Worm (Caenorhabditis elegans) whole organism, mixed stage, embryonic: ENCODE data around the gene F09C12.2.

ENCODE experiments used
- M03D4.4 ChIP-seq: sonication (generic microtip); optimal IDR thresholded peaks from 2 replicates; lab custom pipeline; 2017; ENCODE audit warnings: mild to moderate bottlenecking, missing genetic modification characterization, missing compliant biosample characterization
- bed-3 ChIP-seq: fragments of 200-800 bp; sonication (Bioruptor generic); optimal IDR thresholded peaks from 3 replicates; lab custom pipeline; 2018; ENCODE audit warnings: mild to moderate bottlenecking, missing genetic modification characterization, moderate library complexity, missing compliant biosample characterization
- blmp-1 ChIP-seq: fragments of 150-350 bp; optimal IDR thresholded peaks from 2 replicates; lab custom pipeline; 2014; ENCODE audit warnings: missing biosample characterization, missing genetic modification characterization
- ceh-39 ChIP-seq: fragments of 150-350 bp; optimal IDR thresholded peaks from 2 replicates; lab custom pipeline; 2014; ENCODE audit warnings: missing biosample characterization, missing genetic modification characterization
- ceh-43 ChIP-seq: fragments of 200-800 bp; sonication (Bioruptor generic); optimal IDR thresholded peaks from 2 replicates; lab custom pipeline; 2018; ENCODE audit warnings: mild to moderate bottlenecking, missing genetic modification characterization, moderate library complexity, missing compliant biosample characterization
- ceh-83 ChIP-seq: fragments of 200-800 bp; sonication (Bioruptor generic); optimal IDR thresholded peaks from 2 replicates; lab custom pipeline; 2018; ENCODE audit warnings: mild to moderate bottlenecking, missing genetic modification characterization, missing compliant biosample characterization
- ces-1 ChIP-seq: fragments of 150-350 bp; optimal IDR thresholded peaks from 2 replicates; lab custom pipeline; 2014; ENCODE audit warnings: missing biosample characterization, missing genetic modification reagents, missing genetic modification characterization
- cnd-1 ChIP-seq: fragments of 200-800 bp; sonication (Bioruptor generic); optimal IDR thresholded peaks from 2 replicates; lab custom pipeline; 2018; ENCODE audit warnings: mild to moderate bottlenecking, missing genetic modification characterization, missing compliant biosample characterization
- drap-1 ChIP-seq: fragments of 200-800 bp; sonication (Bioruptor generic); optimal IDR thresholded peaks from 3 replicates; lab custom pipeline; 2018; ENCODE audit warnings: mild to moderate bottlenecking, missing genetic modification characterization, missing compliant biosample characterization
- elt-1 ChIP-seq: sonication (generic microtip); optimal IDR thresholded peaks from 2 replicates; lab custom pipeline; 2017; ENCODE audit warnings: missing genetic modification characterization, mild to moderate bottlenecking, missing compliant biosample characterization, antibody characterized with exemption, moderate library complexity, borderline replicate concordance; ENCODE audit not compliant: insufficient read depth
- elt-3 ChIP-seq: fragments of 150-350 bp; optimal IDR thresholded peaks from 2 replicates; lab custom pipeline; 2014; ENCODE audit warnings: missing biosample characterization, missing genetic modification characterization
- flh-1 ChIP-seq: fragments of 200-800 bp; sonication (Bioruptor generic); optimal IDR thresholded peaks from 2 replicates; lab custom pipeline; 2018; ENCODE audit warnings: mild to moderate bottlenecking, missing genetic modification characterization, moderate library complexity, missing compliant biosample characterization
- hlh-1 ChIP-seq: fragments of 150-350 bp; optimal IDR thresholded peaks from 2 replicates; lab custom pipeline; 2014; ENCODE audit warnings: missing biosample characterization, missing genetic modification reagents, missing genetic modification characterization
- lin-13 ChIP-seq: fragments of 150-350 bp; optimal IDR thresholded peaks from 2 replicates; lab custom pipeline; 2014; ENCODE audit warnings: missing biosample characterization, missing genetic modification characterization
- lin-32 ChIP-seq: fragments of 200-800 bp; sonication (Bioruptor generic); optimal IDR thresholded peaks from 2 replicates; lab custom pipeline; 2018; ENCODE audit warnings: mild to moderate bottlenecking, missing genetic modification characterization, missing compliant biosample characterization
- lsy-2 ChIP-seq: fragments of 150-350 bp; optimal IDR thresholded peaks from 2 replicates; lab custom pipeline; 2014; ENCODE audit warnings: missing biosample characterization, missing genetic modification characterization
- mab-5 ChIP-seq: fragments of 150-350 bp; optimal IDR thresholded peaks from 2 replicates; lab custom pipeline; 2014; ENCODE audit warnings: missing biosample characterization, missing genetic modification characterization
- mep-1 ChIP-seq: fragments of 150-350 bp; optimal IDR thresholded peaks from 2 replicates; lab custom pipeline; 2017; ENCODE audit warnings: missing biosample characterization, missing genetic modification reagents, missing genetic modification characterization, inconsistent platforms
- mls-2 ChIP-seq: sonication (generic microtip); optimal IDR thresholded peaks from 2 replicates; lab custom pipeline; 2016; ENCODE audit warnings: mild to moderate bottlenecking, missing genetic modification characterization, moderate library complexity, missing compliant biosample characterization
- nhr-12 ChIP-seq: fragments of 150-350 bp; optimal IDR thresholded peaks from 2 replicates; lab custom pipeline; 2014; ENCODE audit warnings: missing biosample characterization, missing genetic modification characterization
- nhr-2 ChIP-seq: fragments of 150-350 bp; optimal IDR thresholded peaks from 2 replicates; lab custom pipeline; 2014; ENCODE audit warnings: missing biosample characterization, missing genetic modification characterization
- nhr-237 ChIP-seq: fragments of 150-350 bp; optimal IDR thresholded peaks from 2 replicates; lab custom pipeline; 2014; ENCODE audit warnings: missing biosample characterization, missing genetic modification characterization
- pha-4 ChIP-seq: fragments of 150-350 bp; optimal IDR thresholded peaks from 2 replicates; lab custom pipeline; 2018; ENCODE audit warnings: missing biosample characterization, missing genetic modification reagents, missing genetic modification characterization
- sem-2 ChIP-seq: fragments of 200-800 bp; sonication (Bioruptor generic); optimal IDR thresholded peaks from 2 replicates; lab custom pipeline; 2018; ENCODE audit warnings: mild to moderate bottlenecking, missing genetic modification characterization, missing compliant biosample characterization
- snpc-4 ChIP-seq: fragments of 150-350 bp; optimal IDR thresholded peaks from 2 replicates; lab custom pipeline; 2014; ENCODE audit warnings: missing biosample characterization, missing genetic modification characterization
- sptf-1 ChIP-seq: sonication (generic microtip); optimal IDR thresholded peaks from 2 replicates; lab custom pipeline; 2017; ENCODE audit warnings: mild to moderate bottlenecking, missing genetic modification characterization, moderate library complexity, missing compliant biosample characterization
- tbx-8 ChIP-seq: fragments of 200-800 bp; sonication (Bioruptor generic); optimal IDR thresholded peaks from 2 replicates; lab custom pipeline; 2018; ENCODE audit warnings: mild to moderate bottlenecking, missing genetic modification characterization, moderate library complexity, missing compliant biosample characterization
- unc-120 ChIP-seq: sonication (generic microtip); optimal IDR thresholded peaks from 2 replicates; lab custom pipeline; 2017; ENCODE audit warnings: missing genetic modification characterization, missing compliant biosample characterization; ENCODE audit not compliant: poor library complexity, severe bottlenecking
- unc-39 ChIP-seq: fragments of 150-350 bp; optimal IDR thresholded peaks from 2 replicates; lab custom pipeline; 2014; ENCODE audit warnings: missing biosample characterization, missing genetic modification characterization
- unc-62 ChIP-seq: fragments of 150-350 bp; optimal IDR thresholded peaks from 2 replicates; lab custom pipeline; 2014; ENCODE audit warnings: missing biosample characterization, missing genetic modification reagents, missing genetic modification characterization
- zip-8 ChIP-seq: fragments of 150-350 bp; optimal IDR thresholded peaks from 2 replicates; lab custom pipeline; 2014; ENCODE audit warnings: missing biosample characterization, missing genetic modification characterization
- ztf-11 ChIP-seq: fragments of 150-350 bp; optimal IDR thresholded peaks from 2 replicates; lab custom pipeline; 2014; ENCODE audit warnings: missing biosample characterization, missing genetic modification characterization

The F09C12.2 gene

DNA sequence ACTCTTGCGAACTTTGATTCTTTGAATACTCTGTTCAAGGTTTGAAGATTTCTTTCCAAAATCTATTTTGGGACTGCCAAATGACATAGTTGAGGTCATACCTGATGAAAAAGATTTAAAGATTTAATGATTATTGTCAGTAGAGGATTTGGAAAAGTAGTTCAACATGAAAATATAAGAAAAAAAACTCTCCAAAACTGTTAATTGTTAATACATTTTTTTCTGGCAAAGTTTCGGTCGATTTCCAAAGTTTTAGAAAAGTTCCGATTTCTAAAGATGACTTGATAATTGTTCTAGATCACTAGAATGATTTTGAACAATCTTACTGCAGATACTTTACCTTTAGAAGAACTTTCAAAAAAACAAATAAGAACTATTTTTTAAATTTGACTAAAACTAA, 38.5 kb upstream of the F09C12.2 start, which contains the start of gene C27A2.7:
Gene C27A2.7, minus strand, starts transcription at position 101 of the 400 bp plus-strand sequence.
- no peak for TF ChIP-seq flh-1

DNA sequence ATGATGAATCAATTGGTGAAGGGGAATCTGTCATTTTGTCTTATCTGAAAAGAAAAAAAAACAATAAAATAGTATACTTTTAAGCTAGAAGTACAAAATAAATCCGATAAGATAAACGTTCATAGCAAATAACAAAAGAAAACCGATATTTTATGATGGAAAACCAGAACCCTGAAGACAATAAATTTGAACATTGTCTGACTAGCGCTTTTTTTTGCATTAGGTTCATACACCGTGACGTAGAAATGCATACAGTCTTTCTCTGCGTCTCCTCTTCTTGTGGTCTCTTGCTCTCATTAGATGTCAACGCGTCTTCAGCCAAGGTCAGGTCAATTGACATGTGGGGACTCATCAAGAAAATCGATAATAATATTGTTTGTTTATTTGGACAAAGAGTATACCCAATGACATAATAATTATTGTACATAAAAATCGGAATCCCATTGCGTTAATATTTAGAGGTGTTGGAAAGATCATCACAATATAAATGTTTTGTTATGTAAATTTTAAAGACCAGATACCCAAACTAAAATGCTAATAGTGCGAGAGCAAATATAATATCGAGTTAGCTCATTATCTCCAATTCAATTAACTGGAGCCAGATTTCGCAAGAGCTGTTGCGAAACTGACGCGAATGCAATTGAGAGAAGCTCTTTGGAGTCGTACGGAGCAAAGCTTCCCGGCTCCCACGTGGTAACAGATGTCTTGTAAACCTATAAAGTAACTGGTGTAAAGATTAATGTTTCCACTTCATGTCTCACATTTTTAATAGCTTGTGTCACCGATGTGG, 28.5 kb upstream of the F09C12.2 start, which contains the start of gene dsh-2:
Gene dsh-2, minus strand, starts transcription at position 51 of the 790 bp plus-strand sequence.
- TF ChIP-seq unc-120 (peak; percentile 10), nhr-237 (no peak), lin-13 (tag; lab: Kevin White, UChicago) (peak; percentile 44), ceh-39 (peak; percentile 82), lin-32 (no peak), hlh-1 (tag; lab: Kevin White, UChicago) (peak; percentile 13), ceh-83 (no peak), mab-5 (tag; lab: Kevin White, UChicago) (no peak), lsy-2 (tag; lab: Kevin White, UChicago) (peak; percentile 20), cnd-1 (no peak), tbx-8 (no peak), mep-1 (tag; lab: Kevin White, UChicago) (peak; percentile 64), unc-39 (tag; lab: Kevin White, UChicago) (no peak), nhr-2 (tag; lab: Kevin White, UChicago) (peak; percentile 70), unc-62 (GFP tag; lab: Kevin White, UChicago) (peak; percentile 86), ces-1 (peak; percentile 94)

- TF ChIP-seq mls-2 (tag; lab: Kevin White, UChicago) (no peak), lsy-2 (tag; lab: Kevin White, UChicago) (no peak), elt-1 (tag; lab: Kevin White, UChicago) (no peak), sptf-1 (tag; lab: Kevin White, UChicago) (no peak), pha-4 (tag; lab: Kevin White, UChicago) (no peak), bed-3 (GFP tag; lab: Kevin White, UChicago) (no peak), tbx-8 (no peak), zip-8 (no peak), unc-120 (no peak), ces-1 (no peak), ceh-43 (GFP tag; lab: Kevin White, UChicago) (no peak), drap-1 (GFP tag; lab: Kevin White, UChicago) (no peak), hlh-1 (tag; lab: Kevin White, UChicago) (no peak), blmp-1 (tag; lab: Kevin White, UChicago) (no peak), sem-2 (GFP tag; lab: Kevin White, UChicago) (no peak), mab-5 (tag; lab: Kevin White, UChicago) (no peak), M03D4.4 (tag; lab: Kevin White, UChicago) (no peak), elt-3 (no peak), ceh-39 (no peak)
Measured at ce11 chrII:5083341-5083740, 26.5 kb upstream of the F09C12.2 start, which contains the start of gene C04G6.4. TSS of gene C04G6.4 (minus strand) at chrII:5083441.

- TF ChIP-seq tbx-8, result no peak
- no peak for TF ChIP-seq nhr-12
- no peak for TF ChIP-seq elt-3
- no peak for TF ChIP-seq snpc-4
- no peak for TF ChIP-seq hlh-1 (tag; lab: Kevin White, UChicago)
Measured at ce11 chrII:5084225-5084624, 25.6 kb upstream of the F09C12.2 start.

ce11 chrII:5085450-5085849, 24.4 kb upstream of the F09C12.2 start, which contains the start of gene txt-9:
TSS of gene txt-9 (plus strand) at chrII:5085785.
- TF ChIP-seq nhr-2 (tag; lab: Kevin White, UChicago), result no peak
- TF ChIP-seq mls-2 (tag; lab: Kevin White, UChicago), result no peak
- no peak for TF ChIP-seq sem-2 (GFP tag; lab: Kevin White, UChicago)
- no peak for TF ChIP-seq ceh-39
- TF ChIP-seq nhr-12, result no peak
- TF ChIP-seq unc-39 (tag; lab: Kevin White, UChicago), result no peak
- TF ChIP-seq unc-62 (GFP tag; lab: Kevin White, UChicago), result no peak
- no peak for TF ChIP-seq unc-120
- no peak for TF ChIP-seq elt-3
- TF ChIP-seq pha-4 (tag; lab: Kevin White, UChicago), result no peak
- TF ChIP-seq bed-3 (GFP tag; lab: Kevin White, UChicago), result no peak
- no peak for TF ChIP-seq elt-1 (tag; lab: Kevin White, UChicago)
- no peak for TF ChIP-seq lin-32
- no peak for TF ChIP-seq ces-1
- TF ChIP-seq zip-8, result no peak
- no peak for TF ChIP-seq drap-1 (GFP tag; lab: Kevin White, UChicago)
- TF ChIP-seq sptf-1 (tag; lab: Kevin White, UChicago), result no peak
- no peak for TF ChIP-seq ztf-11 (tag; lab: Kevin White, UChicago)
